Worm (Caenorhabditis elegans) whole organism, L4 larva: ENCODE data around the gene irld-7.

Experiments
- F26F4.8 ChIP-seq: fragments of 200-800 bp; sonication (Bioruptor generic); conservative IDR thresholded peaks from 2 replicates; pipeline ENCODE4 v1.3.6; 2022; ENCODE audit warnings: missing genetic modification characterization, missing compliant biosample characterization
- F37D6.2 ChIP-seq: sonication (generic microtip); optimal IDR thresholded peaks from 2 replicates; lab custom pipeline; 2016; ENCODE audit warnings: mild to moderate bottlenecking, missing genetic modification characterization, missing compliant biosample characterization
- F44E2.7 ChIP-seq: fragments of 200-800 bp; sonication (Bioruptor generic); IDR thresholded peaks from 2 replicates; pipeline ENCODE4 v2.1.2; 2022; ENCODE audit warnings: missing genetic modification characterization, missing compliant biosample characterization
- T20F7.1 ChIP-seq: fragments of 200-800 bp; sonication (Bioruptor generic); optimal IDR thresholded peaks from 2 replicates; lab custom pipeline; 2018; ENCODE audit warnings: mild to moderate bottlenecking, missing genetic modification characterization, missing compliant biosample characterization
- Y105C5A.15 ChIP-seq: fragments of 200-800 bp; sonication (Bioruptor generic); IDR thresholded peaks from 2 replicates; pipeline ENCODE4 v1.3.6; 2022; ENCODE audit warnings: missing genetic modification characterization, missing compliant biosample characterization
- ZK337.2 ChIP-seq: fragments of 200-800 bp; sonication (Bioruptor generic); IDR thresholded peaks from 2 replicates; pipeline ENCODE4 v1.3.6; 2022; ENCODE audit warnings: missing genetic modification reagents, missing genetic modification characterization, missing compliant biosample characterization
- arid-1 ChIP-seq: fragments of 200-800 bp; sonication (Bioruptor generic); conservative IDR thresholded peaks from 2 replicates; pipeline ENCODE4 v1.3.6; 2022; ENCODE audit warnings: missing genetic modification reagents, missing genetic modification characterization, missing compliant biosample characterization
- ceh-28 ChIP-seq: fragments of 150-350 bp; optimal IDR thresholded peaks from 2 replicates; lab custom pipeline; 2014; ENCODE audit warnings: missing biosample characterization, missing genetic modification reagents, missing genetic modification characterization
- daf-16 ChIP-seq, 3 experiments: sonication (generic microtip); optimal IDR thresholded peaks; 2 replicates each; lab custom pipeline; 2016 to 2017; ENCODE audit warnings: missing genetic modification characterization in 3 of 3, missing genetic modification reagents in 3 of 3, mild to moderate bottlenecking in 2 of 3, missing compliant biosample characterization in 2 of 3, missing biosample characterization in 1 of 3, moderate library complexity in 1 of 3
- daf-8 ChIP-seq: fragments of 200-800 bp; sonication (Bioruptor generic); IDR thresholded peaks from 2 replicates; pipeline ENCODE4 v1.3.6; 2022; ENCODE audit warnings: missing genetic modification characterization, missing compliant biosample characterization
- egl-43 ChIP-seq: fragments of 200-800 bp; sonication (Bioruptor generic); IDR thresholded peaks from 2 replicates; pipeline ENCODE4 v1.3.6; 2022; ENCODE audit warnings: missing genetic modification reagents, missing genetic modification characterization, missing compliant biosample characterization
- fkh-10 ChIP-seq: fragments of 150-350 bp; optimal IDR thresholded peaks from 2 replicates; lab custom pipeline; 2014; ENCODE audit warnings: missing biosample characterization, missing genetic modification reagents, missing genetic modification characterization
- hlh-11 ChIP-seq: fragments of 200-800 bp; sonication (Bioruptor generic); optimal IDR thresholded peaks from 2 replicates; lab custom pipeline; 2018; ENCODE audit warnings: mild to moderate bottlenecking, missing genetic modification characterization, missing compliant biosample characterization
- jun-1 ChIP-seq: fragments of 150-350 bp; optimal IDR thresholded peaks from 2 replicates; lab custom pipeline; 2014; ENCODE audit warnings: missing biosample characterization, missing genetic modification reagents, missing genetic modification characterization
- lin-13 ChIP-seq: fragments of 150-350 bp; optimal IDR thresholded peaks from 2 replicates; lab custom pipeline; 2014; ENCODE audit warnings: missing biosample characterization, missing genetic modification reagents, missing genetic modification characterization
- lin-15B ChIP-seq: fragments of 150-350 bp; sonication (generic microtip); optimal IDR thresholded peaks from 3 replicates; lab custom pipeline; 2014; ENCODE audit warnings: missing biosample characterization, missing genetic modification characterization
- lin-29 ChIP-seq: fragments of 200-800 bp; sonication (Bioruptor generic); IDR thresholded peaks from 2 replicates; pipeline ENCODE4 v1.3.6; 2022; ENCODE audit warnings: missing genetic modification reagents, missing genetic modification characterization, missing compliant biosample characterization
- lin-38 ChIP-seq: fragments of 200-800 bp; sonication (Bioruptor generic); IDR thresholded peaks from 2 replicates; pipeline ENCODE4 v1.3.6; 2022; ENCODE audit warnings: missing genetic modification reagents, missing genetic modification characterization, missing compliant biosample characterization
- lin-39 ChIP-seq: fragments of 150-350 bp; optimal IDR thresholded peaks from 2 replicates; lab custom pipeline; 2014; ENCODE audit warnings: missing biosample characterization, missing genetic modification reagents, missing genetic modification characterization
- madf-9 ChIP-seq: fragments of 200-800 bp; sonication (Bioruptor generic); conservative IDR thresholded peaks from 2 replicates; pipeline ENCODE4 v1.3.6; 2022; ENCODE audit warnings: missing genetic modification reagents, missing genetic modification characterization, missing compliant biosample characterization
- mdl-1 ChIP-seq, 2 experiments: fragments of 150-350 bp in 1 of 2; sonication (generic microtip) in 1 of 2; optimal IDR thresholded peaks; 2 replicates each; lab custom pipeline; 2014 to 2017; ENCODE audit warnings: missing biosample characterization in 2 of 2, missing genetic modification characterization in 2 of 2
- mxl-2 ChIP-seq: fragments of 200-800 bp; sonication (Bioruptor generic); conservative IDR thresholded peaks from 2 replicates; pipeline ENCODE4 v1.3.6; 2022; ENCODE audit warnings: missing genetic modification reagents, missing genetic modification characterization, missing compliant biosample characterization
- mxl-3 ChIP-seq: fragments of 200-800 bp; sonication (Bioruptor generic); optimal IDR thresholded peaks from 2 replicates; lab custom pipeline; 2018; ENCODE audit warnings: mild to moderate bottlenecking, missing genetic modification characterization, missing compliant biosample characterization
- nhr-11 ChIP-seq: fragments of 150-350 bp; optimal IDR thresholded peaks from 2 replicates; lab custom pipeline; 2014; ENCODE audit warnings: missing biosample characterization, missing genetic modification characterization
- nhr-111 ChIP-seq: fragments of 200-800 bp; sonication (Bioruptor generic); optimal IDR thresholded peaks from 2 replicates; lab custom pipeline; 2018; ENCODE audit warnings: mild to moderate bottlenecking, missing genetic modification characterization, missing compliant biosample characterization
- nhr-6 ChIP-seq: fragments of 150-350 bp; optimal IDR thresholded peaks from 2 replicates; lab custom pipeline; 2014; ENCODE audit warnings: missing biosample characterization, missing genetic modification characterization
- nhr-76 ChIP-seq: fragments of 150-350 bp; optimal IDR thresholded peaks from 2 replicates; lab custom pipeline; 2014; ENCODE audit warnings: missing biosample characterization, missing genetic modification characterization
- saeg-2 ChIP-seq: fragments of 200-800 bp; sonication (Bioruptor generic); IDR thresholded peaks from 2 replicates; pipeline ENCODE4 v1.3.6; 2022; ENCODE audit warnings: missing genetic modification reagents, missing genetic modification characterization, missing compliant biosample characterization
- snpc-1.2 ChIP-seq: fragments of 200-800 bp; sonication (Bioruptor generic); IDR thresholded peaks from 2 replicates; pipeline ENCODE4 v1.3.6; 2022; ENCODE audit warnings: missing genetic modification reagents, missing genetic modification characterization, missing compliant biosample characterization
- snpc-4 ChIP-seq: fragments of 150-350 bp; optimal IDR thresholded peaks from 2 replicates; lab custom pipeline; 2014; ENCODE audit warnings: missing biosample characterization, missing genetic modification characterization
- tra-1 ChIP-seq: fragments of 200-800 bp; sonication (Bioruptor generic); IDR thresholded peaks from 2 replicates; pipeline ENCODE4 v1.3.6; 2022; ENCODE audit warnings: missing genetic modification reagents, missing genetic modification characterization, missing compliant biosample characterization
- unc-39 ChIP-seq: sonication (generic microtip); optimal IDR thresholded peaks from 2 replicates; lab custom pipeline; 2017; ENCODE audit warnings: missing biosample characterization, missing genetic modification characterization
- unc-62 ChIP-seq, 3 experiments: fragments of 150-350 bp in 1 of 3; sonication (generic microtip); optimal IDR thresholded peaks in 2 of 3; peaks in 1 of 3; 1 replicate in 1 of 3; 2 replicates in 2 of 3; lab custom pipeline; 2014 to 2017; ENCODE audit warnings: missing biosample characterization in 3 of 3, missing genetic modification characterization in 3 of 3, missing genetic modification reagents in 3 of 3, missing genotype in 1 of 3
- zag-1 ChIP-seq: fragments of 150-350 bp; optimal IDR thresholded peaks from 2 replicates; lab custom pipeline; 2014; ENCODE audit warnings: missing biosample characterization, missing genetic modification characterization
- zfp-2 ChIP-seq: sonication (generic microtip); optimal IDR thresholded peaks from 2 replicates; lab custom pipeline; 2016; ENCODE audit warnings: mild to moderate bottlenecking, missing genetic modification characterization, missing compliant biosample characterization
- zfp-3 ChIP-seq: fragments of 200-800 bp; sonication (Bioruptor generic); conservative IDR thresholded peaks from 2 replicates; pipeline ENCODE4 v1.3.6; 2022; ENCODE audit warnings: missing genetic modification reagents, missing genetic modification characterization, missing compliant biosample characterization
- ztf-7 ChIP-seq: fragments of 150-350 bp; optimal IDR thresholded peaks from 2 replicates; lab custom pipeline; 2014; ENCODE audit warnings: missing biosample characterization, missing genetic modification characterization

Gene irld-7

DNA sequence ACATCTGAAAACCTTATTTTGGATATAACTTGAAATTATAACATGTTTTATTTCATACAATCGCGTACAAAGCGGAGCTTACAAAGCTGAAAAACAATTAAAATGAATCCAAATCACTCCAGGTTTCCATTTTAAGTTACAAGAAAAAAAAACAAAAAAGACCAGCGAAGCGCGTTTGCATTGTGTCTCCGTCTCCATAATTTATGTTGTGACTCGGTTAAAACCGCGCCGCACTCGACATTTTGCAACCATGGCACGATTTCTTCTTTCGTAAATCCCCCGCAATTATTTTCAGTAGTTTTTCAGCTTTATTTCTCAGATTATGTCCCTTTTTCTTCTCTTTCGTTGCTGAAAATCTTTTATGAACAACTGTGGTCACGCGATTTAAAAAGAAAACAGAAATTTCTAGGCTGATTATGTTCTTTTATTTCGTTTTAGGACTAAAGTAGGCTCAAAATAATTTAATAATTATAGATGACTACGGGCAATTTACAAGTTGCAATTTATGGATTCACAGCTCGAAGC is 4.7 kb upstream of the irld-7 start, which contains the start of the genes F38A5.2 and dnj-11 (continued):
- TF ChIP-seq F26F4.8 (GFP tag; lab: Robert Waterston, UW) (no peak), egl-43 (GFP tag; lab: Robert Waterston, UW) (no peak), fkh-10 (GFP tag; lab: Kevin White, UChicago) (peak; percentile 38), nhr-111 (GFP tag; lab: Kevin White, UChicago) (no peak), zfp-2 (tag; lab: Kevin White, UChicago) (no peak), lin-39 (no peak), unc-39 (tag; lab: Kevin White, UChicago) (no peak), daf-16 (GFP tag; optimal IDR thresholded peaks at IDR 0.05; lab: Kevin White, UChicago) (no peak), daf-16 (tag; optimal IDR thresholded peaks at IDR 0.05; lab: Kevin White, UChicago) (peak; percentile 23), zfp-3 (GFP tag; lab: Robert Waterston, UW) (no peak), lin-13 (GFP tag; lab: Kevin White, UChicago) (peak; percentile 50), tra-1 (GFP tag; lab: Robert Waterston, UW) (0 out of 2 replicates have a peak, but pooled peaks have one; percentile 12), madf-9 (GFP tag; lab: Robert Waterston, UW) (no peak), mxl-2 (no peak), lin-29 (GFP tag; lab: Robert Waterston, UW) (no peak), zag-1 (tag; lab: Kevin White, UChicago) (no peak), mdl-1 (tag; optimal IDR thresholded peaks at IDR 0.05; lab: Kevin White, UChicago) (no peak), daf-8 (GFP tag; lab: Robert Waterston, UW) (no peak), arid-1 (GFP tag; lab: Robert Waterston, UW) (no peak), nhr-76 (tag; lab: Kevin White, UChicago) (no peak), mxl-3 (GFP tag; lab: Kevin White, UChicago) (no peak), nhr-6 (peak; percentile 82), lin-15B (tag; lab: Kevin White, UChicago) (no peak), ceh-28 (tag; lab: Kevin White, UChicago) (no peak), Y105C5A.15 (GFP tag; lab: Robert Waterston, UW) (no peak), ztf-7 (tag; lab: Kevin White, UChicago) (no peak), F44E2.7 (GFP tag; lab: Robert Waterston, UW) (no peak), T20F7.1 (no peak), nhr-11 (tag; lab: Kevin White, UChicago) (peak; percentile 50), ZK337.2 (no peak), F37D6.2 (tag; lab: Kevin White, UChicago) (no peak), saeg-2 (GFP tag; lab: Robert Waterston, UW) (no peak), snpc-4 (tag; lab: Kevin White, UChicago) (peak; percentile 43), unc-62 (GFP tag; optimal IDR thresholded peaks at IDR 0.05 in 1 of 2; lab: Kevin White, UChicago) (peak in 1 of 2 experiments; percentile 89), unc-62 (tag; optimal IDR thresholded peaks at IDR 0.05; lab: Kevin White, UChicago) (no peak)

DNA sequence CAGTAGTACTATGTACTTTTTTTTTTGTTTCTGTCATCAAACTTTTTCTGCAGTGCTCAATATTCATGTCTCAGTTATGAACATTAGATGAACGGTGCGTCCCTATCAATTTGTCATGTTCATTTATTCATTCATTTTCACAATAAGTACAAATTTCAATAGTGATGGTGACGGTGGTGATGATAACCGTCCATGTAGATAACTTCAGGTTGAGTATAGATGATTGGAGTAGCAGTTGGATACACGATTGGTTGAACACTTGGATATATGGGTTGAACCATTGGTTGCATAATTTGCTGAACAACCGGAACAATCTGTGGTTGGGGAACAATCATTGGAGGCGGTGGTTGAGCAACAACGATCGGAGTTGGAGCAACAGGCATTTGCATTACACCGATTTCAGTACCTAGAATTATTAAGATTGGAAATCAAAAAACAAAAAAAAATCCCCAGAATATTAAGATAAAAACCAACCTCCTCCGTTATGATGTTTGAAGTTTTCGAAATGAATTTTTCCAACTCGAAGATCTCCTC is 2.0 kb upstream of the irld-7 start:
- TF ChIP-seq hlh-11 (tag; lab: Kevin White, UChicago): no peak
- TF ChIP-seq nhr-6: no peak
- no peak for TF ChIP-seq jun-1
- TF ChIP-seq snpc-1.2: peak; percentile 51; the same call in 1 of the 2 replicates
- 0 out of 2 replicates have a peak, but pooled peaks have one; percentile 14 for TF ChIP-seq lin-38 (GFP tag; lab: Robert Waterston, UW)
